Fruit fly (Drosophila melanogaster) whole organism, embryonic: ENCODE measurements around the gene yellow-f2.

Experiments used
- BtbVII ChIP-seq: fragments of 200-800 bp; sonication (Bioruptor generic); optimal IDR thresholded peaks from 3 replicates; lab custom pipeline; 2017; ENCODE audit warnings: missing biosample characterization, mild to moderate bottlenecking, missing genetic modification characterization
- CG10209 ChIP-seq: fragments of 200-800 bp; sonication (Bioruptor generic); optimal IDR thresholded peaks from 3 replicates; lab custom pipeline; 2017; ENCODE audit warnings: missing biosample characterization, mild to moderate bottlenecking, missing genetic modification characterization, missing genetic modification reagents
- CG10543 ChIP-seq: fragments of 200-800 bp; sonication (Bioruptor generic); optimal IDR thresholded peaks from 3 replicates; lab custom pipeline; 2017; ENCODE audit warnings: missing biosample characterization, mild to moderate bottlenecking, missing genetic modification characterization, moderate library complexity
- CG13296 ChIP-seq: fragments of 200-800 bp; sonication (Bioruptor generic); optimal IDR thresholded peaks from 3 replicates; lab custom pipeline; 2018; ENCODE audit warnings: missing biosample characterization, mild to moderate bottlenecking, missing genetic modification characterization
- CG13624 ChIP-seq: fragments of 200-800 bp; sonication (Bioruptor generic); optimal IDR thresholded peaks from 2 replicates; lab custom pipeline; 2016; ENCODE audit warnings: missing biosample characterization, missing genetic modification characterization
- CG15479 ChIP-seq: fragments of 200-800 bp; sonication (Bioruptor generic); optimal IDR thresholded peaks from 3 replicates; lab custom pipeline; 2019; ENCODE audit warnings: missing biosample characterization, mild to moderate bottlenecking, missing genetic modification characterization, moderate library complexity
- CG15601 ChIP-seq: fragments of 200-800 bp; sonication (Bioruptor generic); optimal IDR thresholded peaks from 3 replicates; lab custom pipeline; 2019; ENCODE audit warnings: missing biosample characterization, mild to moderate bottlenecking, missing genetic modification characterization, moderate library complexity
- CG17361 ChIP-seq: fragments of 200-800 bp; sonication (Bioruptor generic); IDR thresholded peaks from 3 replicates; pipeline ENCODE4 v1.3.6; 2022; ENCODE audit warnings: missing biosample characterization, missing genetic modification characterization
- CG2678 ChIP-seq: fragments of 200-800 bp; sonication (Bioruptor generic); optimal IDR thresholded peaks from 3 replicates; lab custom pipeline; 2019; ENCODE audit warnings: missing biosample characterization, mild to moderate bottlenecking, missing genetic modification characterization, moderate library complexity
- CG32767 ChIP-seq: fragments of 200-800 bp; sonication (Bioruptor generic); IDR thresholded peaks from 2 replicates; pipeline ENCODE4 v1.3.6; 2022; ENCODE audit warnings: missing biosample characterization, missing genetic modification characterization
- CG32772 ChIP-seq: fragments of 200-800 bp; sonication (Bioruptor generic); IDR thresholded peaks from 2 replicates; pipeline ENCODE4 v1.3.6; 2022; ENCODE audit warnings: missing biosample characterization, missing genetic modification characterization
- CG3407 ChIP-seq: fragments of 200-800 bp; sonication (Bioruptor generic); optimal IDR thresholded peaks from 2 replicates; lab custom pipeline; 2018; ENCODE audit warnings: missing biosample characterization, mild to moderate bottlenecking, missing genetic modification characterization
- CG4854 ChIP-seq: fragments of 200-800 bp; sonication (Bioruptor generic); optimal IDR thresholded peaks from 2 replicates; lab custom pipeline; 2016; ENCODE audit warnings: missing biosample characterization, missing genetic modification characterization, inconsistent platforms
- CG5180 ChIP-seq: fragments of 200-800 bp; sonication (Bioruptor generic); optimal IDR thresholded peaks from 3 replicates; lab custom pipeline; 2017; ENCODE audit warnings: missing biosample characterization, missing genetic modification characterization, mild to moderate bottlenecking, moderate library complexity, missing genetic modification reagents
- CG6683 ChIP-seq: fragments of 200-800 bp; sonication (Bioruptor generic); optimal IDR thresholded peaks from 2 replicates; lab custom pipeline; 2017; ENCODE audit warnings: missing biosample characterization, mild to moderate bottlenecking, missing genetic modification characterization, missing genetic modification reagents
- CG7987 ChIP-seq: fragments of 200-800 bp; sonication (Bioruptor generic); optimal IDR thresholded peaks from 2 replicates; lab custom pipeline; 2018; ENCODE audit warnings: missing biosample characterization, mild to moderate bottlenecking, missing genetic modification characterization, moderate library complexity
- CG8089 ChIP-seq: fragments of 200-800 bp; sonication (Bioruptor generic); optimal IDR thresholded peaks from 3 replicates; lab custom pipeline; 2016; ENCODE audit warnings: missing biosample characterization, missing genetic modification characterization
- CG8281 ChIP-seq: fragments of 200-800 bp; sonication (Bioruptor generic); optimal IDR thresholded peaks from 2 replicates; lab custom pipeline; 2018; ENCODE audit warnings: missing biosample characterization, mild to moderate bottlenecking, missing genetic modification characterization, moderate library complexity
- CG8765 ChIP-seq: fragments of 200-800 bp; sonication (Bioruptor generic); IDR thresholded peaks from 2 replicates; pipeline ENCODE4 v1.3.6; 2022; ENCODE audit warnings: missing biosample characterization, missing genetic modification characterization
- CG9437 ChIP-seq: fragments of 200-800 bp; sonication (Bioruptor generic); optimal IDR thresholded peaks from 2 replicates; lab custom pipeline; 2018; ENCODE audit warnings: missing biosample characterization, mild to moderate bottlenecking, missing genetic modification characterization
- CG9609 ChIP-seq: fragments of 200-800 bp; sonication (Bioruptor generic); optimal IDR thresholded peaks from 3 replicates; lab custom pipeline; 2016; ENCODE audit warnings: missing biosample characterization, missing genetic modification characterization
- CG9932 ChIP-seq: fragments of 200-800 bp; sonication (Bioruptor generic); IDR thresholded peaks from 2 replicates; pipeline ENCODE4 v1.3.6; 2022; ENCODE audit warnings: missing biosample characterization, missing genetic modification characterization
- Drgx ChIP-seq: fragments of 200-800 bp; sonication (Bioruptor generic); IDR thresholded peaks from 2 replicates; pipeline ENCODE4 v1.3.6; 2022; ENCODE audit warnings: missing biosample characterization, missing genetic modification characterization
- HLH3B ChIP-seq: fragments of 200-800 bp; sonication (Bioruptor generic); IDR thresholded peaks from 2 replicates; pipeline ENCODE4 v1.3.6; 2022; ENCODE audit warnings: missing biosample characterization, missing genetic modification characterization
- Hey ChIP-seq: fragments of 200-800 bp; sonication (Bioruptor generic); optimal IDR thresholded peaks from 3 replicates; lab custom pipeline; 2018; ENCODE audit warnings: missing biosample characterization, mild to moderate bottlenecking, missing genetic modification characterization
- Med ChIP-seq: fragments of 200-800 bp; sonication (Bioruptor generic); peaks from one replicate; lab custom pipeline; 2016; ENCODE audit warnings: missing biosample characterization, missing genetic modification characterization, mild to moderate bottlenecking, inconsistent platforms, moderate library complexity
- NFAT ChIP-seq: fragments of 200-800 bp; sonication (Bioruptor generic); IDR thresholded peaks from 2 replicates; pipeline ENCODE4 v1.3.6; 2022; ENCODE audit warnings: missing biosample characterization, missing genetic modification characterization
- NK7.1 ChIP-seq: fragments of 200-800 bp; sonication (Bioruptor generic); optimal IDR thresholded peaks from 3 replicates; lab custom pipeline; 2016; ENCODE audit warnings: missing biosample characterization, missing genetic modification characterization
- NfI ChIP-seq: fragments of 200-800 bp; sonication (Bioruptor generic); optimal IDR thresholded peaks from 3 replicates; lab custom pipeline; 2018; ENCODE audit warnings: missing biosample characterization, mild to moderate bottlenecking, missing genetic modification characterization, moderate library complexity
- Pdp1 ChIP-seq, 2 experiments: fragments of 200-800 bp; sonication (Bioruptor generic); optimal IDR thresholded peaks; 3 replicates each; lab custom pipeline; 2016; ENCODE audit warnings: missing biosample characterization in 2 of 2, missing genetic modification characterization in 2 of 2, mild to moderate bottlenecking in 1 of 2, moderate library complexity in 1 of 2
- Ssrp ChIP-seq: fragments of 200-800 bp; sonication (Bioruptor generic); optimal IDR thresholded peaks from 2 replicates; lab custom pipeline; 2018; ENCODE audit warnings: missing biosample characterization, mild to moderate bottlenecking, missing genetic modification characterization, moderate library complexity
- Xbp1 ChIP-seq: fragments of 200-800 bp; sonication (Bioruptor generic); optimal IDR thresholded peaks from 3 replicates; lab custom pipeline; 2016; ENCODE audit warnings: missing biosample characterization, mild to moderate bottlenecking, missing genetic modification characterization
- al ChIP-seq: fragments of 200-800 bp; sonication (Bioruptor generic); IDR thresholded peaks from 2 replicates; pipeline ENCODE4 v1.3.6; 2022; ENCODE audit warnings: missing biosample characterization, missing genetic modification characterization
- br ChIP-seq: fragments of >200 bp; optimal IDR thresholded peaks from 2 replicates; lab custom pipeline; 2017
- chinmo ChIP-seq: fragments of 200-800 bp; sonication (Bioruptor generic); IDR thresholded peaks from 4 replicates; pipeline ENCODE4 v1.3.6; 2022; ENCODE audit warnings: missing biosample characterization, missing genetic modification characterization; ENCODE audit not compliant: partially characterized antibody
- cwo ChIP-seq: fragments of 200-800 bp; sonication (Bioruptor generic); optimal IDR thresholded peaks from 3 replicates; lab custom pipeline; 2017; ENCODE audit warnings: missing biosample characterization, missing genetic modification characterization, mild to moderate bottlenecking, moderate library complexity, missing genetic modification reagents
- dati ChIP-seq: fragments of 200-800 bp; sonication (Bioruptor generic); IDR thresholded peaks from 2 replicates; pipeline ENCODE4 v1.3.6; 2022; ENCODE audit warnings: missing biosample characterization, missing genetic modification characterization
- disco-r ChIP-seq: fragments of 200-800 bp; sonication (Bioruptor generic); optimal IDR thresholded peaks from 2 replicates; lab custom pipeline; 2016; ENCODE audit warnings: missing biosample characterization, missing genetic modification characterization
- exex ChIP-seq: fragments of 200-800 bp; sonication (Bioruptor generic); optimal IDR thresholded peaks from 4 replicates; lab custom pipeline; 2018; ENCODE audit warnings: missing biosample characterization, mild to moderate bottlenecking, missing genetic modification characterization, moderate library complexity
- ftz-f1 ChIP-seq: fragments of 200-800 bp; sonication (Bioruptor generic); optimal IDR thresholded peaks from 2 replicates; lab custom pipeline; 2016; ENCODE audit warnings: missing biosample characterization, missing genetic modification characterization
- grn ChIP-seq: fragments of 200-800 bp; sonication (Bioruptor generic); optimal IDR thresholded peaks from 3 replicates; lab custom pipeline; 2017; ENCODE audit warnings: missing biosample characterization, missing genetic modification characterization
- hkb ChIP-seq, 2 experiments: fragments of 200-800 bp in 1 of 2; fragments of >200 bp in 1 of 2; sonication (Bioruptor generic) in 1 of 2; IDR thresholded peaks in 1 of 2; optimal IDR thresholded peaks in 1 of 2; 2 replicates each; pipeline versions ENCODE4 v1.3.6 to Lab custom; 2017 to 2022; ENCODE audit warnings: missing biosample characterization in 1 of 2, missing genetic modification characterization in 1 of 2
- jumu ChIP-seq: fragments of 200-800 bp; sonication (Bioruptor generic); optimal IDR thresholded peaks from 3 replicates; lab custom pipeline; 2016; ENCODE audit warnings: missing biosample characterization, missing genetic modification characterization
- klu ChIP-seq: fragments of 200-800 bp; sonication (Bioruptor generic); IDR thresholded peaks from 2 replicates; pipeline ENCODE4 v1.3.6; 2022; ENCODE audit warnings: missing biosample characterization, missing genetic modification characterization
- lab ChIP-seq: fragments of 200-800 bp; sonication (Bioruptor generic); optimal IDR thresholded peaks from 3 replicates; lab custom pipeline; 2017; ENCODE audit warnings: missing biosample characterization, missing genetic modification characterization, mild to moderate bottlenecking, moderate library complexity, missing genetic modification reagents
- otp ChIP-seq: fragments of 200-800 bp; sonication (Bioruptor generic); IDR thresholded peaks from 3 replicates; pipeline ENCODE4, ENCODE4 v1.3.6; 2022; ENCODE audit warnings: missing biosample characterization, missing genetic modification characterization
- rib ChIP-seq: fragments of 200-800 bp; sonication (Bioruptor generic); IDR thresholded peaks from 2 replicates; pipeline ENCODE4 v1.3.6; 2022; ENCODE audit warnings: missing biosample characterization, missing genetic modification characterization
- sima ChIP-seq: fragments of 200-800 bp; sonication (Bioruptor generic); optimal IDR thresholded peaks from 2 replicates; lab custom pipeline; 2016; ENCODE audit warnings: missing biosample characterization, missing genetic modification characterization
- sob ChIP-seq: fragments of 200-800 bp; sonication (Bioruptor generic); IDR thresholded peaks from 2 replicates; pipeline ENCODE4 v1.3.6; 2022; ENCODE audit warnings: missing biosample characterization, missing genetic modification characterization
- toy ChIP-seq: fragments of 200-800 bp; sonication (Bioruptor generic); IDR thresholded peaks from 2 replicates; pipeline ENCODE4 v1.3.6; 2022; ENCODE audit warnings: missing biosample characterization, missing genetic modification characterization

yellow-f2 gene

DNA sequence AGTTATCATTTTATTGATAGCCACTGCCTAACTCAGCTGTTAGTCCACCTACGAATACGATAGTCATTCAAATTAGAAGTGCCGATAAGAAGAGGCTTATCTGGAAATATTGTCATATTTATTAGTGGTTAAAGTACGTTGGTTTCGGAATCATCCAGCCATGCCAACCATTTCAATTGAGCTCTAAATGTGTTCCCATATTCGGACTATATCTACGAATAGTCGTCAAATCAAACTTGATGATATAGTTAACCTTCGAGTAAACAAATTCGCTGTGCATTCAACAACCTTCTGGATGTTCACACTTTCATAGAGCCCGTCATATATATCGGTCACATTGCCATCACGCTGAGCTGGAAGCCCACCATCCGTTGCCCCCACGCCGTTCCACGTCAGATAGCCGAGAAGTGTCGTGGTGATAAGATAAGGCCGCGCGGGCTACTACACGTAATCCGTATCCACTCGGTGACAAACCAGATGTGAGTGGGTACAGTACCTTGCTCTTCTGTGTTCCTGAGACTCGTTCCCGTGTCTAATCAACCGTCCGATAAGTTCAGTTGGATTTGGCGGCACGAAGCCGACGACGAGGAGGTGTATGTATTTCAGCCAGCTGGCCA is 23.4 kb upstream of the yellow-f2 start (continued):
- TF ChIP-seq Xbp1 (GFP tag; lab: Kevin White, UChicago) (no peak), HLH3B (GFP tag; lab: Robert Waterston, UW) (no peak), CG13296 (GFP tag; lab: Kevin White, UChicago) (no peak), CG32767 (GFP tag; lab: Robert Waterston, UW) (no peak), CG15479 (GFP tag; lab: Kevin White, UChicago) (peak; percentile 35), sob (GFP tag; lab: Robert Waterston, UW) (no peak), Ssrp (tag; lab: Kevin White, UChicago) (no peak), CG8281 (tag; lab: Kevin White, UChicago) (no peak), toy (GFP tag; lab: Robert Waterston, UW) (no peak), ftz-f1 (GFP tag; lab: Kevin White, UChicago) (peak; percentile 7), dati (GFP tag; lab: Robert Waterston, UW) (no peak), br (lab: Kevin White, UChicago) (no peak), CG6683 (GFP tag; lab: Kevin White, UChicago) (no peak), grn (GFP tag; lab: Kevin White, UChicago) (peak; percentile 78), hkb (optimal IDR thresholded peaks at IDR 0.05; lab: Kevin White, UChicago) (no peak), hkb (GFP tag; IDR thresholded peaks at IDR 0.05; lab: Robert Waterston, UW) (0 out of 2 replicates have a peak, but pooled peaks have one; percentile 24), CG10209 (GFP tag; lab: Kevin White, UChicago) (no peak), exex (tag; lab: Kevin White, UChicago) (peak; percentile 90), jumu (GFP tag; lab: Kevin White, UChicago) (no peak), CG15601 (tag; lab: Kevin White, UChicago) (no peak), NfI (GFP tag; lab: Kevin White, UChicago) (no peak), sima (GFP tag; lab: Kevin White, UChicago) (no peak), CG7987 (GFP tag; lab: Kevin White, UChicago) (peak; percentile 20), klu (GFP tag; lab: Robert Waterston, UW) (no peak), CG4854 (GFP tag; lab: Kevin White, UChicago) (no peak), CG8765 (no peak), Hey (tag; lab: Kevin White, UChicago) (peak; percentile 4), CG5180 (GFP tag; lab: Kevin White, UChicago) (no peak), CG9609 (GFP tag; lab: Kevin White, UChicago) (no peak), al (GFP tag; lab: Robert Waterston, UW) (no peak), CG8089 (no peak), CG3407 (GFP tag; lab: Kevin White, UChicago) (no peak), CG2678 (no peak), CG10543 (GFP tag; lab: Kevin White, UChicago) (peak; percentile 69), disco-r (no peak), otp (GFP tag; lab: Robert Waterston, UW) (no peak)

DNA sequence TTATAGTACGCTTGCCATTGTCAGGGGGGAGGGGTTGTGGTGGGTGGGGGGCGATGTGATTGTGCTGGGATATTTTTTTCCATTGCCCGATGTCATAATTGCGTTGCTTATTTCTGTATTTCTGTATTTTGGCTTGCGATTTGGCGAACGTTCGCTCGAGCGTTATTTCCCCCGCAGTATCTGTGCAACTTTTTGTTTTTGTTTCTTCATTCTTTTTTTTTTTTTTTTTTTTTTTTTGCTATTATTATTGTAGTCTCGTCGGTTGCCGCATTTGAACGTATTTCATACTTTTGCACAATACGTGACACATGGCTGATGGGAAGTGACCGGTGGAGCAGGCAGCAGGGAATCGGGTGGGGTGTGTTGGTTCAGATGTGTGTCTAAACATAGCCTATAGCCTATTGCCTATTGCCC is 22.7 kb upstream of the yellow-f2 start:
- TF ChIP-seq otp (GFP tag; lab: Robert Waterston, UW) = no peak
- TF ChIP-seq lab (GFP tag; lab: Kevin White, UChicago) = peak; percentile 35
- no peak for TF ChIP-seq NK7.1 (GFP tag; lab: Kevin White, UChicago)
- peak; percentile 67; the same call in 1 of the 2 replicates for TF ChIP-seq rib (GFP tag; lab: Robert Waterston, UW)
- no peak for TF ChIP-seq CG17361 (GFP tag; lab: Robert Waterston, UW)
- TF ChIP-seq CG32772 = peak; percentile 39; the same call in 1 of the 2 replicates
- TF ChIP-seq Drgx = peak; percentile 43
- TF ChIP-seq CG10543 (GFP tag; lab: Kevin White, UChicago) = peak; percentile 62
- peak; percentile 73; the same call in 1 of the 2 replicates for TF ChIP-seq NFAT
- TF ChIP-seq Pdp1 (GFP tag; optimal IDR thresholded peaks at IDR 0.05; lab: Kevin White, UChicago) = peak in 1 of 2 experiments; percentile 65
- TF ChIP-seq CG8281 (tag; lab: Kevin White, UChicago) = no peak
- peak; percentile 9 for TF ChIP-seq cwo (GFP tag; lab: Kevin White, UChicago)
- TF ChIP-seq BtbVII (GFP tag; lab: Kevin White, UChicago) = no peak
- peak; percentile 92 for TF ChIP-seq chinmo
- TF ChIP-seq CG13624 (GFP tag; lab: Kevin White, UChicago) = no peak
- TF ChIP-seq Med (GFP tag; lab: Kevin White, UChicago) = no peak
- TF ChIP-seq CG9932 (GFP tag; lab: Robert Waterston, UW) = peak; percentile 47
- TF ChIP-seq CG9437 (GFP tag; lab: Kevin White, UChicago) = no peak
